Worm (Caenorhabditis elegans) whole organism, young adult: ENCODE measurements around the gene glod-4.

Source experiments
- B0019.2 ChIP-seq: fragments of 200-800 bp; sonication (Bioruptor generic); conservative IDR thresholded peaks from 2 replicates; pipeline ENCODE4 v1.3.6; 2022; ENCODE audit warnings: missing genetic modification reagents, missing genetic modification characterization, missing compliant biosample characterization
- B0035.1 ChIP-seq: sonication (generic microtip); optimal IDR thresholded peaks from 2 replicates; lab custom pipeline; 2016; ENCODE audit warnings: missing genetic modification characterization, mild to moderate bottlenecking, missing compliant biosample characterization, missing genotype, missing genetic modification reagents
- B0261.1 ChIP-seq: sonication (generic microtip); optimal IDR thresholded peaks from 2 replicates; lab custom pipeline; 2016; ENCODE audit warnings: mild to moderate bottlenecking, missing genetic modification characterization, moderate library complexity, missing compliant biosample characterization
- C06A6.2 ChIP-seq: fragments of 200-800 bp; sonication (Bioruptor generic); conservative IDR thresholded peaks from 2 replicates; pipeline ENCODE4 v1.3.6; 2022; ENCODE audit warnings: missing genetic modification characterization, missing compliant biosample characterization
- C17E4.6 ChIP-seq: fragments of 200-800 bp; sonication (Bioruptor generic); IDR thresholded peaks from 2 replicates; pipeline ENCODE4 v1.3.6; 2022; ENCODE audit warnings: missing genetic modification reagents, missing genetic modification characterization, missing compliant biosample characterization
- F10E7.11 ChIP-seq: sonication (generic microtip); optimal IDR thresholded peaks from 2 replicates; lab custom pipeline; 2017; ENCODE audit warnings: mild to moderate bottlenecking, missing genetic modification characterization, moderate library complexity, missing compliant biosample characterization
- F23B12.7 ChIP-seq: sonication (generic microtip); optimal IDR thresholded peaks from 2 replicates; lab custom pipeline; 2017; ENCODE audit warnings: missing genetic modification characterization, mild to moderate bottlenecking, missing compliant biosample characterization, antibody characterized with exemption, moderate library complexity; ENCODE audit not compliant: insufficient read depth
- Y53F4B.3 ChIP-seq: fragments of 200-800 bp; sonication (Bioruptor generic); IDR thresholded peaks from 2 replicates; pipeline ENCODE4 v1.3.6; 2022; ENCODE audit warnings: missing genetic modification reagents, missing genetic modification characterization, missing compliant biosample characterization
- Y53G8AR.9 ChIP-seq: fragments of 200-800 bp; sonication (Bioruptor generic); conservative IDR thresholded peaks from 2 replicates; pipeline ENCODE4 v1.3.6; 2022; ENCODE audit warnings: missing genetic modification reagents, missing genetic modification characterization, missing compliant biosample characterization
- attf-5 ChIP-seq: fragments of 200-800 bp; sonication (Bioruptor generic); optimal IDR thresholded peaks from 2 replicates; lab custom pipeline; 2018; ENCODE audit warnings: mild to moderate bottlenecking, missing genetic modification characterization, missing compliant biosample characterization
- cebp-1 ChIP-seq, 2 experiments: fragments of 200-800 bp in 1 of 2; sonication (Bioruptor generic) in 1 of 2; sonication (generic microtip) in 1 of 2; IDR thresholded peaks in 1 of 2; optimal IDR thresholded peaks in 1 of 2; 2 replicates each; pipeline versions ENCODE4 v1.3.6 to Lab custom; 2017 to 2022; ENCODE audit warnings: missing compliant biosample characterization in 2 of 2, missing genetic modification characterization in 2 of 2, mild to moderate bottlenecking in 1 of 2, missing genetic modification reagents in 1 of 2, moderate library complexity in 1 of 2
- ceh-79 ChIP-seq: sonication (generic microtip); optimal IDR thresholded peaks from 2 replicates; lab custom pipeline; 2017; ENCODE audit warnings: mild to moderate bottlenecking, missing genetic modification characterization, missing compliant biosample characterization
- dpl-1 ChIP-seq: fragments of 150-350 bp; optimal IDR thresholded peaks from 2 replicates; lab custom pipeline; 2014; ENCODE audit warnings: missing biosample characterization, missing genetic modification reagents, missing genetic modification characterization
- ets-4 ChIP-seq: fragments of 200-800 bp; sonication (Bioruptor generic); optimal IDR thresholded peaks from 2 replicates; lab custom pipeline; 2018; ENCODE audit warnings: mild to moderate bottlenecking, missing genetic modification characterization, missing compliant biosample characterization
- him-1 ChIP-seq: sonication (generic microtip); optimal IDR thresholded peaks from 2 replicates; lab custom pipeline; 2016; ENCODE audit warnings: missing genotype, missing genetic modification reagents, missing genetic modification characterization, missing compliant biosample characterization
- hlh-12 ChIP-seq: sonication (generic microtip); optimal IDR thresholded peaks from 2 replicates; lab custom pipeline; 2016; ENCODE audit warnings: missing genetic modification characterization, missing compliant biosample characterization
- hlh-26 ChIP-seq: fragments of 200-800 bp; sonication (Bioruptor generic); conservative IDR thresholded peaks from 2 replicates; pipeline ENCODE4 v1.3.6; 2022; ENCODE audit warnings: missing genetic modification reagents, missing genetic modification characterization, missing compliant biosample characterization
- hmg-1.2 ChIP-seq: fragments of 200-800 bp; sonication (Bioruptor generic); IDR thresholded peaks from 2 replicates; pipeline ENCODE4 v1.3.6; 2022; ENCODE audit warnings: missing genetic modification reagents, missing genetic modification characterization, missing compliant biosample characterization
- hrde-1 ChIP-seq: sonication (generic microtip); optimal IDR thresholded peaks from 2 replicates; lab custom pipeline; 2016; ENCODE audit warnings: missing genetic modification characterization, mild to moderate bottlenecking, missing compliant biosample characterization, moderate library complexity, missing genotype, missing genetic modification reagents, borderline replicate concordance
- hsf-1 ChIP-seq: fragments of 200-800 bp; sonication (Bioruptor generic); IDR thresholded peaks from 2 replicates; pipeline ENCODE4 v1.3.6; 2022; ENCODE audit warnings: missing genetic modification reagents, missing genetic modification characterization, missing compliant biosample characterization
- lag-1 ChIP-seq: fragments of 200-800 bp; sonication (Bioruptor generic); IDR thresholded peaks from 2 replicates; pipeline ENCODE4 v1.3.6; 2022; ENCODE audit warnings: missing genetic modification reagents, missing genetic modification characterization, missing compliant biosample characterization
- let-526 ChIP-seq: fragments of 200-800 bp; sonication (Bioruptor generic); IDR thresholded peaks from 2 replicates; pipeline ENCODE4 v1.3.6; 2022; ENCODE audit warnings: missing genetic modification reagents, missing genetic modification characterization, missing compliant biosample characterization
- lin-26 ChIP-seq: fragments of 200-800 bp; sonication (Bioruptor generic); IDR thresholded peaks from 2 replicates; pipeline ENCODE4 v1.3.6; 2022; ENCODE audit warnings: missing genetic modification reagents, missing genetic modification characterization, missing compliant biosample characterization
- lin-40 ChIP-seq: sonication (generic microtip); optimal IDR thresholded peaks from 2 replicates; lab custom pipeline; 2016; ENCODE audit warnings: missing genetic modification characterization, mild to moderate bottlenecking, missing compliant biosample characterization, missing genotype, missing genetic modification reagents
- lin-54 ChIP-seq: fragments of 200-800 bp; sonication (Bioruptor generic); optimal IDR thresholded peaks from 2 replicates; lab custom pipeline; 2018; ENCODE audit warnings: mild to moderate bottlenecking, missing genetic modification characterization, missing compliant biosample characterization
- lir-1 ChIP-seq: fragments of 200-800 bp; sonication (Bioruptor generic); conservative IDR thresholded peaks from 2 replicates; pipeline ENCODE4 v1.3.6; 2022; ENCODE audit warnings: missing genetic modification reagents, missing genetic modification characterization, missing compliant biosample characterization
- lsl-1 ChIP-seq: fragments of 200-800 bp; sonication (Bioruptor generic); optimal IDR thresholded peaks from 2 replicates; lab custom pipeline; 2018; ENCODE audit warnings: mild to moderate bottlenecking, missing genetic modification characterization, moderate library complexity, missing compliant biosample characterization
- madf-10 ChIP-seq: sonication (generic microtip); optimal IDR thresholded peaks from 2 replicates; lab custom pipeline; 2016; ENCODE audit warnings: mild to moderate bottlenecking, missing genetic modification characterization, missing compliant biosample characterization
- madf-6 ChIP-seq: fragments of 200-800 bp; sonication (Bioruptor generic); IDR thresholded peaks from 2 replicates; pipeline ENCODE4 v1.3.6; 2022; ENCODE audit warnings: missing genetic modification reagents, missing genetic modification characterization, missing compliant biosample characterization
- mcd-1 ChIP-seq: fragments of 200-800 bp; sonication (Bioruptor generic); IDR thresholded peaks from 2 replicates; pipeline ENCODE4 v1.3.6; 2022; ENCODE audit warnings: missing genetic modification reagents, missing genetic modification characterization, missing compliant biosample characterization
- nfyb-1 ChIP-seq: fragments of 200-800 bp; sonication (Bioruptor generic); IDR thresholded peaks from 2 replicates; pipeline ENCODE4 v1.3.6; 2022; ENCODE audit warnings: missing genetic modification reagents, missing genetic modification characterization, missing compliant biosample characterization
- nhr-80 ChIP-seq: sonication (generic microtip); optimal IDR thresholded peaks from 2 replicates; lab custom pipeline; 2016; ENCODE audit warnings: missing genetic modification characterization, missing compliant biosample characterization
- pha-4 ChIP-seq: fragments of 150-350 bp; sonication (generic microtip); optimal IDR thresholded peaks from 2 replicates; lab custom pipeline; 2014; ENCODE audit warnings: missing biosample characterization, missing genetic modification reagents, missing genetic modification characterization
- rcor-1 ChIP-seq: fragments of 200-800 bp; sonication (Bioruptor generic); IDR thresholded peaks from 2 replicates; pipeline ENCODE4 v1.3.6; 2022; ENCODE audit warnings: missing genetic modification reagents, missing genetic modification characterization, missing compliant biosample characterization
- snpc-1.3 ChIP-seq: sonication (generic microtip); optimal IDR thresholded peaks from 2 replicates; lab custom pipeline; 2017; ENCODE audit warnings: missing genetic modification characterization, mild to moderate bottlenecking, missing compliant biosample characterization, antibody characterized with exemption, moderate library complexity, missing genotype, missing genetic modification reagents; ENCODE audit not compliant: insufficient read depth
- snpc-4 ChIP-seq, 5 experiments: fragments of 150-350 bp in 1 of 5; sonication (generic microtip) in 4 of 5; optimal IDR thresholded peaks; 2 replicates each; lab custom pipeline; 2014 to 2018; ENCODE audit warnings: missing genetic modification characterization in 5 of 5, missing biosample characterization in 3 of 5, antibody characterized with exemption in 2 of 5, mild to moderate bottlenecking in 2 of 5, missing compliant biosample characterization in 2 of 5, missing genotype in 2 of 5, moderate library complexity in 2 of 5, missing genetic modification reagents in 1 of 5
- tbx-9 ChIP-seq: sonication (generic microtip); optimal IDR thresholded peaks from 2 replicates; lab custom pipeline; 2016; ENCODE audit warnings: borderline replicate concordance, missing genetic modification characterization, inconsistent platforms, missing compliant biosample characterization
- unc-130 ChIP-seq: sonication (generic microtip); optimal IDR thresholded peaks from 2 replicates; lab custom pipeline; 2016; ENCODE audit warnings: missing genetic modification reagents, missing genetic modification characterization, missing compliant biosample characterization
- xnd-1 ChIP-seq: sonication (generic microtip); optimal IDR thresholded peaks from 2 replicates; lab custom pipeline; 2016; ENCODE audit warnings: missing genotype, missing genetic modification reagents, missing genetic modification characterization, missing compliant biosample characterization
- ztf-18 ChIP-seq: sonication (generic microtip); optimal IDR thresholded peaks from 2 replicates; lab custom pipeline; 2016; ENCODE audit warnings: missing genotype, mild to moderate bottlenecking, missing genetic modification characterization, missing compliant biosample characterization
- ztf-22 ChIP-seq: fragments of 200-800 bp; sonication (Bioruptor generic); optimal IDR thresholded peaks from 2 replicates; lab custom pipeline; 2018; ENCODE audit warnings: mild to moderate bottlenecking, missing genetic modification characterization, moderate library complexity, missing compliant biosample characterization
- ztf-3 ChIP-seq: fragments of 200-800 bp; sonication (Bioruptor generic); optimal IDR thresholded peaks from 2 replicates; lab custom pipeline; 2018; ENCODE audit warnings: mild to moderate bottlenecking, missing genetic modification characterization, missing compliant biosample characterization
- ztf-6 ChIP-seq: fragments of 200-800 bp; sonication (Bioruptor generic); IDR thresholded peaks from 2 replicates; pipeline ENCODE4 v1.3.6; 2022; ENCODE audit warnings: missing genetic modification reagents, missing genetic modification characterization, missing compliant biosample characterization

glod-4 gene

DNA sequence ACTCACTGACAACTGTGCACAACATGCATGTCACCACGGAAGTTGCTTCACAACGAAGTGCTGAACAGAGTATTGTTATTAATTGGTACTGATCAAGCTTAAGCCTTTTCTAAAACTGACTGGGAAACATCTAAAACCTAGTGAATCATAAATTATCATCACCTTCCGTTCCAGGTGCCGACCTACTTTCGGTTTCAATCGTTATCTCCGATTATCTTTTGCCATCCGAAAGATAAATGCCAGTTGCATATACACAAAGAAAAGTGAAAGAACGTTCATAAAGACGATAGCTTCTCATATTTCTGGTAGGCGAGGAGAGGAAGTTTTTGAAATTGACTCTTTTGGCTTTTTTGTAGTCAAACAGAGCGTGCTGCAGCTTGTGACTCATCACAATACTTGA lies 36.2 kb downstream of the glod-4 start (continued):
- no peak for TF ChIP-seq let-526 (GFP tag; lab: Robert Waterston, UW)
- TF ChIP-seq lin-54 (GFP tag; lab: Kevin White, UChicago) = no peak
- no peak for TF ChIP-seq ceh-79 (tag; lab: Kevin White, UChicago)
- TF ChIP-seq unc-130 (GFP tag; lab: Kevin White, UChicago) = no peak
- TF ChIP-seq him-1 (tag; lab: Kevin White, UChicago) = no peak

DNA sequence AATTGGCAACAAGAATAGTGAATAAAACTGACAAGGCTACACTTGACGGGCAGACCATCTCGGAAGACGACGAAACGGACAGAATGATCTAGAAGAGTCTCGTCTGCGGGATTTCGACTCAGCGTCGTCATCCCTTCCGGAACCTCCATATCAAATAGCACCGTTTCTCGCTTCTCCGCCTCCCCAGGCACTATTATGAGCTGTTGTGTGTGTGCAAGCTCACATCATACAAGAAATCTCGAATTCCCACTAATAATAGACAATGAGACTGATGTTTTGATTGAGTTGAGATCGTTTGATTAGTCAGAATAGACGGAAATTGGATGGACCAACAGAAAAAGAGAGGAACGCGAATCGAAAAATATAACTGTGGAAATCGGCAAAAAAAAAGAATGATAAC lies 36.8 kb downstream of the glod-4 start, which contains the start of gene spp-28:
Gene spp-28 (minus strand): TSS at position 101 of the 400 bp plus-strand sequence.
- TF ChIP-seq lir-1 (no peak), ets-4 (GFP tag; lab: Kevin White, UChicago) (no peak), ztf-6 (GFP tag; lab: Robert Waterston, UW) (no peak), madf-10 (tag; lab: Kevin White, UChicago) (no peak), F10E7.11 (tag; lab: Kevin White, UChicago) (no peak), hlh-12 (tag; lab: Kevin White, UChicago) (no peak), snpc-1.3 (no peak), B0261.1 (tag; lab: Kevin White, UChicago) (no peak), pha-4 (tag; lab: Kevin White, UChicago) (no peak), B0035.1 (no peak), ztf-22 (GFP tag; lab: Kevin White, UChicago) (no peak), xnd-1 (tag; lab: Kevin White, UChicago) (no peak), mcd-1 (GFP tag; lab: Robert Waterston, UW) (no peak), ztf-18 (tag; lab: Kevin White, UChicago) (no peak), lag-1 (GFP tag; lab: Robert Waterston, UW) (no peak), lin-40 (tag; lab: Kevin White, UChicago) (no peak), Y53F4B.3 (GFP tag; lab: Robert Waterston, UW) (no peak)

DNA sequence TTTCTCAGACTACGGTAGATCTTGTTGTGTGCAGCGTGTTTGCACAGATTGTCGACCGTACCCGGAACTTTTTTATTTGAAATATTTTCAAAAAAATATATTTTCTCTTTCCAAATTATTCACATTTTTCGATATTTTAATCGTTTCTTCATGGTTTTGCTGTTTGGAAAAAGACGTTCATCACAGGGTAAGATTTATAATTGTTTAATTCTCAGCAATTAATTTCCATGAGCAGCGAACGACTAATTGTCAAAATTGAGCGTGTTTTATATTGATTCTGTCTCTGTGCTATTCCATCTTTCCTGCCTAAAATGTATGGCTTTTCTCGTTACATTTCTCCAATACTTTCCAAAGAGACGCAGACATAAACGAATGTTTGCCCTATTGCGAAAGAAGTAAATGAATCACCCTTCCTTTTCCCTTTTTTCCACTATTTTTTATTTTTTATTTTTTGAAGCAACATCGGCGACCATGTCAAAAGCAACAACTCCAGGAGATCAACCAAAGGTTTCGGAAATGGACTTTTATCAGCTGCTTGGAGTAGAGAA lies 37.8 kb downstream of the glod-4 start, which contains the start of gene dnj-16:
Gene dnj-16 (plus strand): TSS at position 51 of the 548 bp plus-strand sequence.
- TF ChIP-seq F23B12.7 (tag; lab: Kevin White, UChicago) (no peak), nhr-80 (tag; lab: Kevin White, UChicago) (peak; percentile 31), C17E4.6 (no peak), lsl-1 (GFP tag; lab: Kevin White, UChicago) (peak; percentile 85), cebp-1 (GFP tag; IDR thresholded peaks at IDR 0.05; lab: Robert Waterston, UW) (peak; percentile 96), cebp-1 (tag; optimal IDR thresholded peaks at IDR 0.05; lab: Kevin White, UChicago) (peak; percentile 98), dpl-1 (no peak), tbx-9 (no peak), hmg-1.2 (peak; percentile 23; the same call in 1 of the 2 replicates), hrde-1 (tag; lab: Kevin White, UChicago) (no peak), him-1 (tag; lab: Kevin White, UChicago) (no peak), rcor-1 (GFP tag; lab: Robert Waterston, UW) (no peak), hsf-1 (GFP tag; lab: Robert Waterston, UW) (no peak), madf-10 (tag; lab: Kevin White, UChicago) (no peak), B0019.2 (GFP tag; lab: Robert Waterston, UW) (no peak), snpc-1.3 (peak; percentile 24), madf-6 (GFP tag; lab: Robert Waterston, UW) (no peak), ztf-3 (GFP tag; lab: Kevin White, UChicago) (no peak), C06A6.2 (GFP tag; lab: Robert Waterston, UW) (no peak), nfyb-1 (no peak), attf-5 (GFP tag; lab: Kevin White, UChicago) (peak; percentile 61), Y53G8AR.9 (no peak), snpc-4 (GFP tag; optimal IDR thresholded peaks at IDR 0.05; lab: Kevin White, UChicago) (no peak), snpc-4 (tag; optimal IDR thresholded peaks at IDR 0.05; lab: Kevin White, UChicago) (no peak), lin-26 (no peak), hlh-26 (GFP tag; lab: Robert Waterston, UW) (no peak), ztf-6 (GFP tag; lab: Robert Waterston, UW) (no peak)
